Fruit fly (Drosophila melanogaster) whole organism, embryonic: ENCODE data around the gene Nubp1.

Experiments
- BEAF-32 ChIP-seq: fragments of 200-800 bp; sonication (Bioruptor generic); optimal IDR thresholded peaks from 3 replicates; lab custom pipeline; 2017; ENCODE audit warnings: missing biosample characterization, missing genetic modification characterization, mild to moderate bottlenecking, moderate library complexity, missing genetic modification reagents
- C15 ChIP-seq: fragments of 200-800 bp; sonication (Bioruptor generic); IDR thresholded peaks from 3 replicates; pipeline ENCODE4 v1.3.6; 2022; ENCODE audit warnings: missing biosample characterization, missing genetic modification characterization
- CG10267 ChIP-seq: fragments of 200-800 bp; sonication (Bioruptor generic); optimal IDR thresholded peaks from 2 replicates; lab custom pipeline; 2018; ENCODE audit warnings: missing biosample characterization, mild to moderate bottlenecking, missing genetic modification characterization, moderate library complexity
- CG10565 ChIP-seq: fragments of 200-800 bp; sonication (Bioruptor generic); optimal IDR thresholded peaks from 3 replicates; lab custom pipeline; 2016; ENCODE audit warnings: missing biosample characterization, mild to moderate bottlenecking, missing genetic modification characterization
- CG12299 ChIP-seq: fragments of 200-800 bp; sonication (Bioruptor generic); optimal IDR thresholded peaks from 2 replicates; lab custom pipeline; 2018; ENCODE audit warnings: missing biosample characterization, mild to moderate bottlenecking, missing genetic modification characterization
- CG14667 ChIP-seq: fragments of 200-800 bp; sonication (Bioruptor generic); IDR thresholded peaks from 2 replicates; pipeline ENCODE4 v1.3.6; 2022; ENCODE audit warnings: missing biosample characterization, missing genetic modification characterization
- CG15269 ChIP-seq: fragments of 200-800 bp; sonication (Bioruptor generic); optimal IDR thresholded peaks from 2 replicates; lab custom pipeline; 2018; ENCODE audit warnings: missing biosample characterization, mild to moderate bottlenecking, missing genetic modification characterization, moderate library complexity
- CG17912 ChIP-seq: fragments of 200-800 bp; sonication (Bioruptor generic); optimal IDR thresholded peaks from 2 replicates; lab custom pipeline; 2018; ENCODE audit warnings: missing biosample characterization, mild to moderate bottlenecking, missing genetic modification characterization
- CG18262 ChIP-seq: fragments of 200-800 bp; optimal IDR thresholded peaks from 3 replicates; lab custom pipeline; 2019; ENCODE audit warnings: missing biosample characterization, mild to moderate bottlenecking, missing genetic modification characterization, moderate library complexity
- CG2199 ChIP-seq: fragments of 200-800 bp; sonication (Bioruptor generic); IDR thresholded peaks from 3 replicates; pipeline ENCODE4 v1.3.6; 2022; ENCODE audit warnings: missing biosample characterization, missing genetic modification characterization
- CG32767 ChIP-seq: fragments of 200-800 bp; sonication (Bioruptor generic); IDR thresholded peaks from 2 replicates; pipeline ENCODE4 v1.3.6; 2022; ENCODE audit warnings: missing biosample characterization, missing genetic modification characterization
- CG3995 ChIP-seq: fragments of 200-800 bp; sonication (Bioruptor generic); optimal IDR thresholded peaks from 3 replicates; lab custom pipeline; 2016; ENCODE audit warnings: missing biosample characterization, missing genetic modification characterization
- CG42726 ChIP-seq: fragments of 200-800 bp; sonication (Bioruptor generic); IDR thresholded peaks from 2 replicates; pipeline ENCODE4 v1.3.6; 2022; ENCODE audit warnings: missing biosample characterization, missing genetic modification characterization; ENCODE audit not compliant: partially characterized antibody
- CG6254 ChIP-seq: fragments of 200-800 bp; sonication (Bioruptor generic); optimal IDR thresholded peaks from 3 replicates; lab custom pipeline; 2017; ENCODE audit warnings: mild to moderate bottlenecking, missing biosample characterization, missing genetic modification reagents, missing genetic modification characterization
- CG6854 ChIP-seq: fragments of 200-800 bp; sonication (Bioruptor generic); optimal IDR thresholded peaks from 3 replicates; lab custom pipeline; 2017; ENCODE audit warnings: missing biosample characterization, mild to moderate bottlenecking, missing genetic modification characterization
- CG7357 ChIP-seq: fragments of 200-800 bp; sonication (Bioruptor generic); IDR thresholded peaks from 3 replicates; pipeline ENCODE4 v1.3.6; 2022; ENCODE audit warnings: missing biosample characterization, missing genetic modification characterization
- CG7745 ChIP-seq: fragments of 200-800 bp; sonication (Bioruptor generic); optimal IDR thresholded peaks from 2 replicates; lab custom pipeline; 2018; ENCODE audit warnings: missing biosample characterization, mild to moderate bottlenecking, missing genetic modification characterization, moderate library complexity
- CG8290 ChIP-seq, 3 experiments: fragments of 200-800 bp; sonication (Bioruptor generic); optimal IDR thresholded peaks; 2 replicates each; lab custom pipeline; 2016 to 2019; ENCODE audit warnings: missing biosample characterization in 3 of 3, missing genetic modification characterization in 3 of 3, mild to moderate bottlenecking in 2 of 3, moderate library complexity in 1 of 3
- CG9797 ChIP-seq: fragments of 200-800 bp; sonication (Bioruptor generic); optimal IDR thresholded peaks from 3 replicates; lab custom pipeline; 2018; ENCODE audit warnings: missing biosample characterization, mild to moderate bottlenecking, missing genetic modification characterization
- CkIIα-i1 ChIP-seq: fragments of 200-800 bp; sonication (Bioruptor generic); IDR thresholded peaks from 2 replicates; pipeline ENCODE4 v1.3.6; 2022; ENCODE audit warnings: missing biosample characterization, missing genetic modification characterization
- Dbx ChIP-seq: fragments of 200-800 bp; sonication (Bioruptor generic); IDR thresholded peaks from 3 replicates; pipeline ENCODE4 v1.3.6; 2022; ENCODE audit warnings: missing biosample characterization, missing genetic modification characterization
- H15 ChIP-seq: fragments of 200-800 bp; sonication (Bioruptor generic); IDR thresholded peaks from 3 replicates; pipeline ENCODE4 v1.3.6; 2022; ENCODE audit warnings: missing biosample characterization, missing genetic modification characterization
- Hmr ChIP-seq: fragments of 200-800 bp; sonication (Bioruptor generic); optimal IDR thresholded peaks from 3 replicates; lab custom pipeline; 2017; ENCODE audit warnings: mild to moderate bottlenecking, missing biosample characterization, missing genetic modification reagents, missing genetic modification characterization
- Nf-YA ChIP-seq: fragments of 200-800 bp; sonication (Bioruptor generic); IDR thresholded peaks from 2 replicates; pipeline ENCODE4 v1.3.6; 2022; ENCODE audit warnings: missing biosample characterization, missing genetic modification characterization
- Nf-YB ChIP-seq: fragments of 200-800 bp; sonication (Bioruptor generic); optimal IDR thresholded peaks from 3 replicates; lab custom pipeline; 2019; ENCODE audit warnings: missing biosample characterization, mild to moderate bottlenecking, missing genetic modification characterization, moderate library complexity
- Opbp ChIP-seq: fragments of 200-800 bp; sonication (Bioruptor generic); IDR thresholded peaks from 3 replicates; pipeline ENCODE4 v1.3.6; 2022; ENCODE audit warnings: missing biosample characterization, missing genetic modification characterization; ENCODE audit not compliant: partially characterized antibody
- Pdp1 ChIP-seq, 2 experiments: fragments of 200-800 bp; sonication (Bioruptor generic); optimal IDR thresholded peaks; 3 replicates each; lab custom pipeline; 2016; ENCODE audit warnings: missing biosample characterization in 2 of 2, missing genetic modification characterization in 2 of 2, mild to moderate bottlenecking in 1 of 2, moderate library complexity in 1 of 2
- Ravus ChIP-seq: fragments of 200-800 bp; sonication (Bioruptor generic); IDR thresholded peaks from 2 replicates; pipeline ENCODE4 v1.3.6; 2022; ENCODE audit warnings: missing biosample characterization, missing genetic modification characterization
- Sry-δ ChIP-seq: fragments of 200-800 bp; sonication (Bioruptor generic); optimal IDR thresholded peaks from 2 replicates; lab custom pipeline; 2016; ENCODE audit warnings: missing biosample characterization, missing genetic modification characterization
- Ssrp ChIP-seq: fragments of 200-800 bp; sonication (Bioruptor generic); optimal IDR thresholded peaks from 2 replicates; lab custom pipeline; 2018; ENCODE audit warnings: missing biosample characterization, mild to moderate bottlenecking, missing genetic modification characterization, moderate library complexity
- Taf1 ChIP-seq: fragments of 200-800 bp; sonication (Bioruptor generic); IDR thresholded peaks from 2 replicates; pipeline ENCODE4 v1.3.6; 2022; ENCODE audit warnings: missing biosample characterization, missing genetic modification characterization
- ase ChIP-seq: fragments of 200-800 bp; sonication (Bioruptor generic); IDR thresholded peaks from 3 replicates; pipeline ENCODE4 v1.3.6; 2022; ENCODE audit warnings: missing biosample characterization, missing genetic modification characterization
- cg ChIP-seq: fragments of 200-800 bp; sonication (Bioruptor generic); optimal IDR thresholded peaks from 3 replicates; lab custom pipeline; 2019; ENCODE audit warnings: missing biosample characterization, mild to moderate bottlenecking, missing genetic modification characterization, moderate library complexity
- danr ChIP-seq: fragments of 200-800 bp; sonication (Bioruptor generic); IDR thresholded peaks from 2 replicates; pipeline ENCODE4 v1.3.6; 2022; ENCODE audit warnings: missing biosample characterization, missing genetic modification characterization
- dm ChIP-seq: fragments of 200-800 bp; sonication (Bioruptor generic); optimal IDR thresholded peaks from 3 replicates; lab custom pipeline; 2016; ENCODE audit warnings: missing biosample characterization, missing genetic modification characterization
- dpn ChIP-seq, 2 experiments: fragments of 200-800 bp; sonication (Bioruptor generic); optimal IDR thresholded peaks; 3 replicates each; lab custom pipeline; 2016; ENCODE audit warnings: missing biosample characterization in 2 of 2, missing genetic modification characterization in 2 of 2
- emc ChIP-seq: fragments of 200-800 bp; sonication (Bioruptor generic); optimal IDR thresholded peaks from 2 replicates; lab custom pipeline; 2016; ENCODE audit warnings: missing biosample characterization, missing genetic modification characterization
- en ChIP-seq: fragments of 200-800 bp; sonication (Bioruptor generic); optimal IDR thresholded peaks from 2 replicates; lab custom pipeline; 2016; ENCODE audit warnings: missing biosample characterization, missing genetic modification characterization
- ftz-f1 ChIP-seq: fragments of 200-800 bp; sonication (Bioruptor generic); optimal IDR thresholded peaks from 2 replicates; lab custom pipeline; 2016; ENCODE audit warnings: missing biosample characterization, missing genetic modification characterization
- fu2 ChIP-seq: fragments of 200-800 bp; sonication (Bioruptor generic); optimal IDR thresholded peaks from 2 replicates; lab custom pipeline; 2016; ENCODE audit warnings: missing biosample characterization, missing genetic modification characterization
- grn ChIP-seq: fragments of 200-800 bp; sonication (Bioruptor generic); optimal IDR thresholded peaks from 3 replicates; lab custom pipeline; 2017; ENCODE audit warnings: missing biosample characterization, missing genetic modification characterization
- jigr1 ChIP-seq: fragments of 200-800 bp; sonication (Bioruptor generic); IDR thresholded peaks from 3 replicates; pipeline ENCODE4 v1.3.6; 2022; ENCODE audit warnings: missing biosample characterization, missing genetic modification characterization
- kay ChIP-seq: fragments of 200-800 bp; sonication (Bioruptor generic); optimal IDR thresholded peaks from 2 replicates; lab custom pipeline; 2016; ENCODE audit warnings: missing biosample characterization, missing genetic modification characterization
- org-1 ChIP-seq: fragments of 200-800 bp; sonication (Bioruptor generic); optimal IDR thresholded peaks from 2 replicates; lab custom pipeline; 2017; ENCODE audit warnings: missing biosample characterization, missing genetic modification characterization
- peb ChIP-seq: fragments of 200-800 bp; sonication (Bioruptor generic); IDR thresholded peaks from 2 replicates; pipeline ENCODE4 v1.3.6; 2022; ENCODE audit warnings: missing biosample characterization, missing genetic modification characterization
- pum ChIP-seq: fragments of 200-800 bp; sonication (Bioruptor generic); optimal IDR thresholded peaks from 2 replicates; lab custom pipeline; 2016; ENCODE audit warnings: missing biosample characterization, missing genetic modification characterization
- vvl ChIP-seq: fragments of 200-800 bp; sonication (Bioruptor generic); IDR thresholded peaks from 2 replicates; pipeline ENCODE4 v1.3.6; 2022; ENCODE audit warnings: missing biosample characterization, missing genetic modification characterization
- wdn ChIP-seq: fragments of 200-800 bp; sonication (Bioruptor generic); IDR thresholded peaks from 2 replicates; pipeline ENCODE4 v1.3.6; 2022; ENCODE audit warnings: missing biosample characterization, missing genetic modification characterization
- zf30C ChIP-seq: fragments of 200-800 bp; sonication (Bioruptor generic); optimal IDR thresholded peaks from 3 replicates; lab custom pipeline; 2018; ENCODE audit warnings: missing biosample characterization, mild to moderate bottlenecking, missing genetic modification characterization
- zfh1 ChIP-seq: fragments of 200-800 bp; sonication (Bioruptor generic); IDR thresholded peaks from 3 replicates; pipeline ENCODE4 v1.3.6; 2022; ENCODE audit warnings: missing biosample characterization, missing genetic modification characterization

The Nubp1 gene

dm6 chr2L:16689800-16690618, 42.3 kb upstream of the Nubp1 start (continued):
- TF ChIP-seq CG32767 (GFP tag; lab: Robert Waterston, UW) (no peak), Sry-δ (GFP tag; lab: Kevin White, UChicago) (no peak), fu2 (GFP tag; lab: Kevin White, UChicago) (no peak), Nf-YA (GFP tag; lab: Robert Waterston, UW) (no peak), wdn (no peak), CG6854 (GFP tag; lab: Kevin White, UChicago) (no peak), CG10565 (GFP tag; lab: Kevin White, UChicago) (no peak), CG7357 (no peak), peb (GFP tag; lab: Robert Waterston, UW) (no peak), C15 (GFP tag; lab: Robert Waterston, UW) (no peak), kay (GFP tag; lab: Kevin White, UChicago) (no peak), en (GFP tag; lab: Kevin White, UChicago) (no peak), CG6254 (no peak), CG12299 (tag; lab: Kevin White, UChicago) (no peak), jigr1 (GFP tag; lab: Robert Waterston, UW) (no peak), Ssrp (tag; lab: Kevin White, UChicago) (peak; percentile 27), dm (GFP tag; lab: Kevin White, UChicago) (no peak), CkIIα-i1 (GFP tag; lab: Robert Waterston, UW) (no peak), Taf1 (no peak), pum (GFP tag; lab: Kevin White, UChicago) (no peak), org-1 (GFP tag; lab: Kevin White, UChicago) (peak; percentile 38), CG14667 (GFP tag; lab: Robert Waterston, UW) (no peak), vvl (no peak; the same call in 1 of the 2 replicates), Ravus (GFP tag; lab: Robert Waterston, UW) (no peak), ase (GFP tag; lab: Robert Waterston, UW) (no peak), CG3995 (GFP tag; lab: Kevin White, UChicago) (no peak), Dbx (GFP tag; lab: Robert Waterston, UW) (0 out of 3 replicates have a peak, but pooled peaks have one; percentile 15), zfh1 (GFP tag; lab: Robert Waterston, UW) (no peak), CG18262 (no peak), Pdp1 (GFP tag; optimal IDR thresholded peaks at IDR 0.05; lab: Kevin White, UChicago) (no peak), CG42726 (no peak), emc (GFP tag; lab: Kevin White, UChicago) (no peak), CG17912 (GFP tag; lab: Kevin White, UChicago) (no peak), CG2199 (no peak), BEAF-32 (no peak), Nf-YB (GFP tag; lab: Kevin White, UChicago) (peak; percentile 39), ftz-f1 (GFP tag; lab: Kevin White, UChicago) (no peak), CG8290 (GFP tag; optimal IDR thresholded peaks at IDR 0.05; lab: Kevin White, UChicago) (no peak), CG8290 (tag; optimal IDR thresholded peaks at IDR 0.05; lab: Kevin White, UChicago) (no peak), CG10267 (tag; lab: Kevin White, UChicago) (no peak), Opbp (GFP tag; lab: Robert Waterston, UW) (no peak), dpn (GFP tag; optimal IDR thresholded peaks at IDR 0.05; lab: Kevin White, UChicago) (peak in 1 of 2 experiments; percentile 27), CG7745 (no peak), danr (GFP tag; lab: Robert Waterston, UW) (no peak), grn (no peak), CG15269 (tag; lab: Kevin White, UChicago) (peak; percentile 20), CG9797 (no peak), zf30C (GFP tag; lab: Kevin White, UChicago) (no peak), cg (GFP tag; lab: Kevin White, UChicago) (peak; percentile 37), Hmr (peak; percentile 64), H15 (no peak)
